Worm (Caenorhabditis elegans): ENCODE data around the gene F21C10.1.
A peak's percentile ranks its signal among the peaks of the same experiment; 100 is the strongest.

Gene F21C10.1

DNA sequence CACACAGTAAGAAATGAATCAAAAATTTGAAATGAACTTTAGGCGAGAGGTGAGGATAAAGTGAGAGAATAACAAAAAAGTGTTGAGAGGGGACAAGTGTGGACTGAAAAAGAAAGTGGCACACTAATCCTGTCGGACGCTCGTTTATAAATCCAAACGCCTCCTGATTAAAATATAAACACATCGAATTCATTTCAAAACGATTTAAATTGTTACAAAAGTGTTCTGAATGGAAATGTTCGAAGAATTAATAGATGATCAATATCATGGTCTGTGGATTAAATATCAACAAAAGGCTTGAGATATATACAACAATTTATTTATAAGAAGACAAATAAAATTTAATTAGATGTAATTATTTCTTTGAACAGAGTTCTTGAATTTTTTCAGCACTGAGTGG lies 35.9 kb downstream of the F21C10.1 start, which contains the start of gene B0222.11:
Gene B0222.11 (minus strand): TSS at position 101 of the 400 bp plus-strand sequence.
- TF ChIP-seq ceh-43 (GFP tag; optimal IDR thresholded peaks at IDR 0.05) (no peak), zip-8 (tag; optimal IDR thresholded peaks at IDR 0.05) (no peak), unc-120 (tag; optimal IDR thresholded peaks at IDR 0.05; ENCODE audit: poor library complexity, severe bottlenecking) (no peak), sptf-1 (tag; optimal IDR thresholded peaks at IDR 0.05) (no peak), elt-1 (tag; optimal IDR thresholded peaks at IDR 0.05; ENCODE audit: borderline replicate concordance, insufficient read depth) (no peak), sem-2 (GFP tag; optimal IDR thresholded peaks at IDR 0.05) (no peak), nhr-28 (tag; optimal IDR thresholded peaks at IDR 0.05) (no peak)

DNA sequence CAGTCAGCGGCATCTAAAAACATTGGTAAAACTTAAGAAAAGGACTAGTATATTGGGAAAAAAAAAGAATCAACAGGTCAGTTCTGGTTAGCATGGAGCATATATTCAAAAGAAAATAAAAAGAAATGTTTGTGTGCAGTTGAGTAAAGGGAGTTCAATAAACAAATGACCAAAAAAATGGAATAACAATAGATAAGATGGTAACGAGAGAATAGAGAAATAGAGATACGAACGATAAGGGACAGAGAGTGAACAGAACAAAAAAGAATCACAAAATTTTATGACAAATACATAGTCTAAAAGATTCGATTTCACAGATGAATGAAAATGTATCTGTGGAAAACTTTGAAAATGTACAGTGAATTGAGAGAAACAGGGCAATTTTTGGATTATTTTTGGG lies 40.8 kb downstream of the F21C10.1 start, which contains the start of gene gad-3:
Gene gad-3 (minus strand): TSS at position 17 of the 400 bp plus-strand sequence.
- TF ChIP-seq lsy-2 (tag; optimal IDR thresholded peaks at IDR 0.05) = no peak
- TF ChIP-seq drap-1 (GFP tag; optimal IDR thresholded peaks at IDR 0.05) = no peak
- no peak for TF ChIP-seq mls-2 (tag; optimal IDR thresholded peaks at IDR 0.05)
- no peak for TF ChIP-seq flh-1 (GFP tag; optimal IDR thresholded peaks at IDR 0.05)
- no peak for TF ChIP-seq unc-62 (GFP tag; optimal IDR thresholded peaks at IDR 0.05)
- no peak for TF ChIP-seq bed-3 (GFP tag; optimal IDR thresholded peaks at IDR 0.05)
- TF ChIP-seq ceh-83 (GFP tag; optimal IDR thresholded peaks at IDR 0.05) = no peak
- no peak for TF ChIP-seq ceh-39 (tag; optimal IDR thresholded peaks at IDR 0.05)
- TF ChIP-seq snpc-4 (tag; optimal IDR thresholded peaks at IDR 0.05) = no peak
- TF ChIP-seq ztf-11 (tag; optimal IDR thresholded peaks at IDR 0.05) = no peak
- no peak for TF ChIP-seq pha-4 (tag; optimal IDR thresholded peaks at IDR 0.05)

DNA sequence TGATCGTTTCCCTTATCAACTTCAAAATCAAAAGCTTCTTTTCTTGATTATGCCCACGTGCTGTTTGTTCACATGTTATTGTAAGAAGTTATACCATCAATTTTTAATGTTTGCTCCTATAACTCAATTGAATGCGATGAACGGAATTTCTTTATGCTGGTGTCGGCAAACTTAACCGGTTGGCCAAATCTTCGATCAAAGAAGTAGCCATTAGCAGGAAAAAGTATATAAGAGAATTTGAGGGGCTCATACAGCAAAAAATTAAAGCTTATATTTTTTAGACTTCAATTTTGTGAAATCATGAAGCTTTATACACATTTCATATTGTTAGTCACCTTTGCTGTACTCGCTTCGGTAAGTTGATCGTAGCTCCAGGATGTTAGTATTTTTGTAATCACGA lies 41.6 kb downstream of the F21C10.1 start, which contains the start of gene pqn-16:
Gene pqn-16 (plus strand): TSS at position 301 of the 400 bp plus-strand sequence.
- no peak for TF ChIP-seq lin-13 (tag; optimal IDR thresholded peaks at IDR 0.05)
- no peak for TF ChIP-seq cnd-1 (tag; optimal IDR thresholded peaks at IDR 0.05)

DNA sequence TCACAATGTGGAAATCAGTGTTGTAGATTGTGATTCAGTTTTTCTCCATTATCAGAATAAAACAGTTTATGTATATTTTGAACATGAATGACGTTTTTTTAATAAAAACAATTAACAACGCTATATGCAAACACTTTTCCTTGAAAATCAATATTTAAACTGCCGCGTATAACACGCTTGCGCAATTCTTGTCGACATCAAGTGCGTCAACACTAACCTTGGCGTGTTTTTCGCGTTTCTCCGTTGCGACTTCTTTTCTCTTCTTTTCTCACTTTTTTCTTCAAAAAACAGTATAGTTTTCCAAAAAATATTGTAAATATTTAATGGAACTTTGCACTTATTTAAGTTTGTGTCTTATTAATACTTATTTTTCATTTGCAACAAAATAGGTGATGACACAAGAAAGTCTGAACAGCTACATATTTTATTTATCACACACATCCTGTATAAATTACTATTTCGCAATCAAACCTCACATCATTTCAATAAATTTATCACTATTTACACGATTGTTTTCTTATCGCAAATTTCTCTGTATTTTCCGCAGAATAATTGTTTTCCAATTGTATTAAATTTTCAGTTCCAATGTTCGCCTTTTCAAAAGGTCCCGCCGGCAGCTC lies 43.2 kb downstream of the F21C10.1 start, which contains the start of gene spas-1:
Gene spas-1 (plus strand): TSS at position 572 of the 620 bp plus-strand sequence.
- TF ChIP-seq nhr-12 (tag; optimal IDR thresholded peaks at IDR 0.05) = no peak
- peak; percentile 56 for TF ChIP-seq ceh-43 (GFP tag; optimal IDR thresholded peaks at IDR 0.05)
- peak; percentile 34 for TF ChIP-seq drap-1 (GFP tag; optimal IDR thresholded peaks at IDR 0.05)
- TF ChIP-seq lin-32 (GFP tag; optimal IDR thresholded peaks at IDR 0.05) = peak; percentile 42
- peak; percentile 78 for TF ChIP-seq lin-13 (tag; optimal IDR thresholded peaks at IDR 0.05)
- no peak for TF ChIP-seq lsy-2 (tag; optimal IDR thresholded peaks at IDR 0.05)
- peak; percentile 32 for TF ChIP-seq mls-2 (tag; optimal IDR thresholded peaks at IDR 0.05)
- peak; percentile 86 for TF ChIP-seq nhr-237 (tag; optimal IDR thresholded peaks at IDR 0.05)
- peak; percentile 62 for TF ChIP-seq zip-8 (tag; optimal IDR thresholded peaks at IDR 0.05)
- peak; percentile 93 for TF ChIP-seq mep-1 (tag; optimal IDR thresholded peaks at IDR 0.05)
- TF ChIP-seq hlh-1 (tag; optimal IDR thresholded peaks at IDR 0.05) = no peak
- TF ChIP-seq flh-1 (GFP tag; optimal IDR thresholded peaks at IDR 0.05) = no peak
- peak; percentile 15 for TF ChIP-seq nhr-2 (tag; optimal IDR thresholded peaks at IDR 0.05)
- no peak for TF ChIP-seq mab-5 (tag; optimal IDR thresholded peaks at IDR 0.05)
- peak; percentile 60 for TF ChIP-seq M03D4.4 (tag; optimal IDR thresholded peaks at IDR 0.05)
- peak; percentile 38 for TF ChIP-seq unc-62 (GFP tag; optimal IDR thresholded peaks at IDR 0.05)
- no peak for TF ChIP-seq elt-3 (tag; optimal IDR thresholded peaks at IDR 0.05)
- TF ChIP-seq pha-4 (tag; optimal IDR thresholded peaks at IDR 0.05) = peak; percentile 84

DNA sequence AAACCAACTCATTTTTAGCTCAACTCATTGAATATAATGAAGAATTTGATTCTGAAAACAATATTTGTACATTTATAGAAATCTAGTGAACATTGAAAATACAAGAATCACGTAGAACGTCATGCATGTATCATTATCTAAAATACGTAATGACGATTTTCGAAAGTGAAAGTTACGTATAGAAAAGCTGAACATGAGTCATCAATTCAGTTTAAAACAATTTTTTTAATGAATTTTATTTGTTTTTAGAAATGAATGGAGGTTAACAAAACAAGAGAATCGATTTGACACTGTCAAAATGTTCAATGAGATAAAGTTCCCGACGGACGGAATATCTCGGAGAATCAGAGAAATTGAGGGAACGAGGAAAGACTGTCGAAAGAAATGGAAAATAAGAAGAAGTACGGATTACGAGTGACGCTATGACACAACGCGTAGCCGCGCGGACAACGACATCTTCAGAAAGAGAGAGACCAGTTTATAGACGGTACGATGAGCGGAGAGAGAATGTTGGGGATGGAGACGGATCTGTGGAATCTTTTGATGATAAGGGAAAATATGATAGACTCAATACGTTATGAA lies 49.6 kb downstream of the F21C10.1 start, which contains the start of gene ptr-1:
Gene ptr-1 (minus strand): TSS at position 51 of the 582 bp plus-strand sequence.
- peak; percentile 32 for TF ChIP-seq blmp-1 (tag; optimal IDR thresholded peaks at IDR 0.05)
- TF ChIP-seq snpc-4 (tag; optimal IDR thresholded peaks at IDR 0.05) = no peak
- peak; percentile 13 for TF ChIP-seq ham-2 (GFP tag; optimal IDR thresholded peaks at IDR 0.05)
